Worm (Caenorhabditis elegans) whole organism, late embryonic: ENCODE data around the gene C10C6.13.

Source experiments
- ama-1 ChIP-seq: fragments of 150-350 bp; optimal IDR thresholded peaks from 2 replicates; lab custom pipeline; 2014
- ceh-45 ChIP-seq: fragments of 200-800 bp; sonication (Bioruptor generic); IDR thresholded peaks from 2 replicates; pipeline ENCODE4 v1.3.6; 2022; ENCODE audit warnings: missing genetic modification reagents, missing genetic modification characterization, missing compliant biosample characterization
- ets-4 ChIP-seq: sonication (generic microtip); optimal IDR thresholded peaks from 2 replicates; lab custom pipeline; 2016; ENCODE audit warnings: missing genetic modification characterization, missing compliant biosample characterization
- fkh-10 ChIP-seq: fragments of 150-350 bp; optimal IDR thresholded peaks from 2 replicates; lab custom pipeline; 2014; ENCODE audit warnings: missing biosample characterization, missing genetic modification reagents, missing genetic modification characterization
- hlh-13 ChIP-seq: fragments of 200-800 bp; sonication (Bioruptor generic); optimal IDR thresholded peaks from 2 replicates; lab custom pipeline; 2018; ENCODE audit warnings: mild to moderate bottlenecking, missing genetic modification characterization, missing compliant biosample characterization
- hlh-30 ChIP-seq: sonication (generic microtip); optimal IDR thresholded peaks from 2 replicates; lab custom pipeline; 2017; ENCODE audit warnings: antibody characterized with exemption, missing genetic modification characterization, missing compliant biosample characterization; ENCODE audit not compliant: insufficient read depth
- nfya-1 ChIP-seq: sonication (generic microtip); optimal IDR thresholded peaks from 2 replicates; lab custom pipeline; 2017; ENCODE audit warnings: missing genetic modification characterization, mild to moderate bottlenecking, missing compliant biosample characterization, antibody characterized with exemption, moderate library complexity
- npax-4 ChIP-seq: sonication (generic microtip); optimal IDR thresholded peaks from 2 replicates; lab custom pipeline; 2016; ENCODE audit warnings: missing genetic modification characterization, missing compliant biosample characterization
- pqm-1 ChIP-seq: sonication (generic microtip); optimal IDR thresholded peaks from 2 replicates; lab custom pipeline; 2016; ENCODE audit warnings: missing genetic modification characterization, missing compliant biosample characterization
- unc-55 ChIP-seq: sonication (generic microtip); optimal IDR thresholded peaks from 2 replicates; lab custom pipeline; 2017; ENCODE audit warnings: missing biosample characterization, missing genetic modification reagents, missing genetic modification characterization
- unc-86 ChIP-seq: sonication (generic microtip); optimal IDR thresholded peaks from 2 replicates; lab custom pipeline; 2016; ENCODE audit warnings: missing genetic modification characterization, missing compliant biosample characterization

- TF ChIP-seq pqm-1 (tag; lab: Kevin White, UChicago): no peak
- no peak for TF ChIP-seq unc-86 (tag; lab: Kevin White, UChicago)
- TF ChIP-seq ets-4 (tag; lab: Kevin White, UChicago): no peak
- no peak for TF ChIP-seq hlh-13 (GFP tag; lab: Kevin White, UChicago)
- no peak for TF ChIP-seq fkh-10
- no peak for TF ChIP-seq hlh-30 (tag; lab: Kevin White, UChicago)
- TF ChIP-seq nfya-1 (tag; lab: Kevin White, UChicago): no peak
- TF ChIP-seq ceh-45 (GFP tag; lab: Robert Waterston, UW): no peak
- no peak for TF ChIP-seq ama-1 (lab: Kevin White, UChicago)
- TF ChIP-seq npax-4: no peak
- TF ChIP-seq unc-55 (GFP tag; lab: Kevin White, UChicago): no peak
Measured at ce11 chrIV:11438255-11438654, 31.3 kb downstream of the C10C6.13 start.
